Worm (Caenorhabditis elegans) whole organism, midembryonic: ENCODE measurements around the gene num-1.

Experiments
- T22C8.4 ChIP-seq: fragments of 200-800 bp; sonication (Bioruptor generic); IDR thresholded peaks from 2 replicates; pipeline ENCODE4 v1.3.6; 2022; ENCODE audit warnings: missing genetic modification characterization, missing compliant biosample characterization
- cog-1 ChIP-seq: sonication (generic microtip); optimal IDR thresholded peaks from 2 replicates; lab custom pipeline; 2016; ENCODE audit warnings: missing genetic modification characterization, missing compliant biosample characterization
- flt-1 ChIP-seq: fragments of 200-800 bp; sonication (Bioruptor generic); IDR thresholded peaks from 2 replicates; pipeline ENCODE4 v1.3.6; 2022; ENCODE audit warnings: missing genetic modification characterization, missing compliant biosample characterization
- klf-2 ChIP-seq: fragments of 200-800 bp; sonication (Bioruptor generic); conservative IDR thresholded peaks from 2 replicates; pipeline ENCODE4 v1.3.6; 2022; ENCODE audit warnings: missing genetic modification reagents, missing genetic modification characterization, missing compliant biosample characterization
- med-1 ChIP-seq: sonication (generic microtip); optimal IDR thresholded peaks from 2 replicates; lab custom pipeline; 2017; ENCODE audit warnings: missing genetic modification characterization, mild to moderate bottlenecking, missing compliant biosample characterization, antibody characterized with exemption, missing genetic modification reagents; ENCODE audit not compliant: insufficient read depth
- ref-1 ChIP-seq: fragments of 200-800 bp; sonication (Bioruptor generic); conservative IDR thresholded peaks from 2 replicates; pipeline ENCODE4 v1.3.6; 2022; ENCODE audit warnings: missing genetic modification reagents, missing genetic modification characterization, missing compliant biosample characterization
- tab-1 ChIP-seq: fragments of 200-800 bp; sonication (Bioruptor generic); IDR thresholded peaks from 2 replicates; pipeline ENCODE4 v1.3.6; 2022; ENCODE audit warnings: missing genetic modification characterization, missing compliant biosample characterization
- ztf-23 ChIP-seq: fragments of 200-800 bp; sonication (Bioruptor generic); IDR thresholded peaks from 2 replicates; pipeline ENCODE4 v1.3.6; 2022; ENCODE audit warnings: missing genetic modification reagents, missing genetic modification characterization, missing compliant biosample characterization
- ztf-29 ChIP-seq: fragments of 200-800 bp; sonication (Bioruptor generic); IDR thresholded peaks from 2 replicates; pipeline ENCODE4 v1.3.6; 2022; ENCODE audit warnings: missing genetic modification reagents, missing genetic modification characterization, missing compliant biosample characterization

Gene num-1

DNA sequence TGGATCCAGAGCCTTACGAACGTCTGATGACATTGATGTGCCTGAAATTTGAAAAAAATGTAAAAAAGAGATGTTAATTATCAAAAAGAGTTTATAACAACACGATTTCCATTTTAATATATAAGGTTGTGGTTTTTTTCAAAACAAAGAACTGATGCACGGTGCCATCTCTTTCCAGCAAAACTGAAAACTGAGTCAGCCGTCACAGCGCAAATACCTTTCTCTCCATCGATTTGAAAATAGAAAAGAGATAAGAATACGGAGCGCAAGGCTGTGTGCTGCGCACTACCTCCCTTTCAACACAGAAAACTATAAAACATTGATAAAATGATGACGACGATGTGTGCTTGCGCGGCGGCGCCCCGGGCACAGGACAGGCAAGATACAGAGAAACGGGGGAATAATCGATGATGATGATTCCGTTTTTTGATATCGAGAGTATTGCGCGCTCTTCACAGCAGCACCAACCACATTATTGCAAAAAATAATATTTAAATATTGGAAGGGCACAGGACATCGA, 37.2 kb upstream of the num-1 start, which contains the start of gene Y44A6D.3:
TSS of gene Y44A6D.3 (minus strand) at position 51 of the 520 bp plus-strand sequence.
- TF ChIP-seq med-1 (no peak), klf-2 (GFP tag; lab: Robert Waterston, UW) (no peak), cog-1 (tag; lab: Kevin White, UChicago) (no peak), tab-1 (GFP tag; lab: Robert Waterston, UW) (no peak), flt-1 (GFP tag; lab: Robert Waterston, UW) (no peak), T22C8.4 (GFP tag; lab: Robert Waterston, UW) (no peak), ztf-29 (no peak), ztf-23 (GFP tag; lab: Robert Waterston, UW) (no peak), ref-1 (GFP tag; lab: Robert Waterston, UW) (no peak)

DNA sequence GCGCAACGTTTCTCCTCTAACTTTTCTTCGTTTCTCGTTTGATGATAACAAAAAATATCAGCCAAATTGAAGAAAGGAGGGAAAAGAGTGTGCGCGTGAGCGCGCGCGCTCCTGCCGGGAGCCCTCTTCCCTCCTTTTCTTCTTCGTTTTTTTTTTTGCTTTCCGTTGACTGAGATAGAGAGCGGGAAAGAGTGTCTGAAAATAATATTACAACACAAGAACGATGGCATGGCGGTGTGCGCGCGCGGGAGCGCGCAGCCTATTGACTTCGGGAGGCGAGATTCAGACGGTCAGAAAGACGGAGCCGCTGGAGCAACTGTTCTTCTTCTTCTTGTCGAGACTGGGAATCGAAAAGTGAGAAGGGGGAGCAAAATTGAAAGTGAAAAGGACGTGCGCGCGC, 35.9 kb upstream of the num-1 start:
- no peak for TF ChIP-seq tab-1 (GFP tag; lab: Robert Waterston, UW)
- TF ChIP-seq med-1, result no peak
- TF ChIP-seq klf-2 (GFP tag; lab: Robert Waterston, UW), result no peak
- TF ChIP-seq T22C8.4 (GFP tag; lab: Robert Waterston, UW), result no peak
- no peak for TF ChIP-seq cog-1 (tag; lab: Kevin White, UChicago)
- TF ChIP-seq ref-1 (GFP tag; lab: Robert Waterston, UW), result no peak

DNA sequence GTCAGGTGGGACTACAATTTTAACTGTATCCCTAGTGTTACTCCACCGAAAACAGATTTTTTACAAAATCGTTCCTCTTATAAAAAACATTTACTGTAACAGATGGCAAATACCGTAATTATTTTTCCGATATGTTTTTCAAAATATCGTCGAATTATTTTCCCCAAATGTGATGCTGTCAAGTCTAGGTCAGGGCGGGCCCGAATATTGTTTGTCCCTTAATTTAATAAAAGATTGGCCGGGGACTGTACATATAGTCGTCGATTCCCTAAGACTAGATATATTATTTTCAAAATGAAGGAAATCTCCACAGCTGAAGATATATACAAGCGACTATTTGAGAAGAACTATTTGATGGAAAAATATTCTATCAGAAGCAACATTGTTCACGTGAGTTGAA, 31.7 kb upstream of the num-1 start, which contains the start of gene sdf-9:
TSS of gene sdf-9 (plus strand) at position 301 of the 400 bp plus-strand sequence.
- TF ChIP-seq cog-1 (tag; lab: Kevin White, UChicago), result no peak
- no peak for TF ChIP-seq ref-1 (GFP tag; lab: Robert Waterston, UW)

ce11 chrV:20802906-20803305, 26.7 kb upstream of the num-1 start, which contains the start of gene Y44A6D.5:
TSS of gene Y44A6D.5 (minus strand) at chrV:20803006.
- TF ChIP-seq tab-1 (GFP tag; lab: Robert Waterston, UW), result no peak
- no peak for TF ChIP-seq klf-2 (GFP tag; lab: Robert Waterston, UW)
- no peak for TF ChIP-seq cog-1 (tag; lab: Kevin White, UChicago)
- TF ChIP-seq med-1, result no peak
- TF ChIP-seq flt-1 (GFP tag; lab: Robert Waterston, UW), result no peak
- no peak for TF ChIP-seq ztf-29
- no peak for TF ChIP-seq ztf-23 (GFP tag; lab: Robert Waterston, UW)
- TF ChIP-seq ref-1 (GFP tag; lab: Robert Waterston, UW), result no peak
- TF ChIP-seq T22C8.4 (GFP tag; lab: Robert Waterston, UW), result no peak

ce11 chrV:20807038-20807437, 22.6 kb upstream of the num-1 start, which contains the start of gene Y44A6D.6:
TSS of gene Y44A6D.6 (plus strand) at chrV:20807338.
- no peak for TF ChIP-seq klf-2 (GFP tag; lab: Robert Waterston, UW)
- no peak for TF ChIP-seq ztf-29
- TF ChIP-seq ztf-23 (GFP tag; lab: Robert Waterston, UW), result no peak
- TF ChIP-seq med-1, result no peak
- no peak for TF ChIP-seq cog-1 (tag; lab: Kevin White, UChicago)
- no peak for TF ChIP-seq ref-1 (GFP tag; lab: Robert Waterston, UW)
- TF ChIP-seq tab-1 (GFP tag; lab: Robert Waterston, UW), result no peak
- TF ChIP-seq flt-1 (GFP tag; lab: Robert Waterston, UW), result no peak
- TF ChIP-seq T22C8.4 (GFP tag; lab: Robert Waterston, UW), result no peak

DNA sequence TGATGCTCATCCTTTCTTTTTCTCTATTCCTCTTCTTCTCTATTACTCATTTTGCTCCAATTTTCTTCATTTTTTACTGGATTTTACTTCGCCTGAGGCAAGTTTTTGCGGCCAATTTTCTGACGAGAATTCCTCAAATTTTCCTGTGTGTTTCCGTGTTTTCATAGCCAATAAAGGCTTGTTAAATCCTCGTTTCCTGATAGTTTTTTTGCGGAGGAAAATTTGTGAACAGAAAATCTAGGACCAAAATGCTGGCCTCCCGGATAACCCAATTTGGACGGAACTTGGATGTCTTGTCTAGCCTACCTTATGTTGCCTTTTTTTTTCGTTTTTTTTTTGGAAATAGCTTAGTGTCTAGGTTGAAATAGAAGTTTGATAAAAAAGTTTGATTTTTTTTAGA, 16.0 kb upstream of the num-1 start:
- TF ChIP-seq ref-1 (GFP tag; lab: Robert Waterston, UW), result no peak
- no peak for TF ChIP-seq ztf-29
- no peak for TF ChIP-seq tab-1 (GFP tag; lab: Robert Waterston, UW)
- TF ChIP-seq cog-1 (tag; lab: Kevin White, UChicago), result no peak

ce11 chrV:20814424-20814823, 15.2 kb upstream of the num-1 start, which contains the start of gene Y44A6D.7:
TSS of gene Y44A6D.7 (plus strand) at chrV:20814724.
- no peak for TF ChIP-seq tab-1 (GFP tag; lab: Robert Waterston, UW)
- no peak for TF ChIP-seq med-1
- no peak for TF ChIP-seq klf-2 (GFP tag; lab: Robert Waterston, UW)
- TF ChIP-seq ztf-23 (GFP tag; lab: Robert Waterston, UW), result no peak

DNA sequence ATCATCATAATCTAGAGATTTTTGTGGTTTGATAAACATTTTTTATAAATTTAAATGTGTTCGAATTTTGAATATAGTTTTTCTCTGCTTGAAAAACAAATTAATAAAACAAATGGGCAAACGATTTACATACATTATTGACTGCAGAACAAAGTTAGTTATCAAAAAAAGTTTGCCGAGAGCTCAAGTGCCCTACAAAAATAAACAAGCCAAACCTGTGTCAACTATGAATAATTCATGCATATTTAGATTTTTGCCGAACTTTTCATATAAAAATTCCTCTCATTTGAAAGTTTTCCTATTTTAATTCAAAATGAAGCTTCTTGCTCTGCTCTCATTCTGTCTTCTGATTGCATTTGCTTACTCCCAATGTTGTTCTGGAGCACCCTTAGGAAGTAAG, 13.8 kb upstream of the num-1 start, which contains the start of gene sshk-1:
TSS of gene sshk-1 (plus strand) at position 301 of the 400 bp plus-strand sequence.
- no peak for TF ChIP-seq med-1
- TF ChIP-seq ztf-29, result no peak
- TF ChIP-seq cog-1 (tag; lab: Kevin White, UChicago), result no peak
- TF ChIP-seq flt-1 (GFP tag; lab: Robert Waterston, UW), result no peak

DNA sequence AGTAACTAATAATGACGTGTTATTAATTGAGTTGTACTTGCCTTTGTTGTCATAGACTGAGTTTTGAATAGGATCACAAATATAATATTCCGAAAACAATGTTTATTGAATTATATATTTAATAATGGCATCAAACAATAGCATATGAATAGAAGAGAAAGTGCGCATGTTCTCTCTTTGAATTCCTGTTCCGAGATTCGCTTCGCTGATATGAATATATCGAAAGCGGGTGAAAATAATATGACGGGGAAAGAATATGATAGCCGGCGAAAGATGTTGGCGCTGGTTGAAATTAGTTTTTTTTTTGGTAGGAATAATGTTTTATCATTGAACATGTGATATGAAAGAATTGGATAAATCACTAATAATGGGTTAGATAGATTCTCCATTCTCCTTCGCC, 9.6 kb upstream of the num-1 start, which contains the start of gene T03D8.6:
TSS of gene T03D8.6 (minus strand) at position 298 of the 400 bp plus-strand sequence.
- TF ChIP-seq T22C8.4 (GFP tag; lab: Robert Waterston, UW) (no peak), ztf-23 (GFP tag; lab: Robert Waterston, UW) (no peak)

- TF ChIP-seq ref-1 (GFP tag; lab: Robert Waterston, UW), result no peak
- no peak for TF ChIP-seq ztf-23 (GFP tag; lab: Robert Waterston, UW)
- no peak for TF ChIP-seq cog-1 (tag; lab: Kevin White, UChicago)
- TF ChIP-seq T22C8.4 (GFP tag; lab: Robert Waterston, UW), result no peak
- TF ChIP-seq flt-1 (GFP tag; lab: Robert Waterston, UW), result no peak
- TF ChIP-seq tab-1 (GFP tag; lab: Robert Waterston, UW), result no peak
- TF ChIP-seq med-1, result no peak
- no peak for TF ChIP-seq ztf-29
- no peak for TF ChIP-seq klf-2 (GFP tag; lab: Robert Waterston, UW)
Observed at ce11 chrV:20824962-20825609, 4.5 kb upstream of the num-1 start, which contains the start of the genes gcy-22 and grl-14. TSS of gene gcy-22 (minus strand) at chrV:20825062. TSS of gene grl-14 (plus strand) at chrV:20825559.
